Worm (Caenorhabditis elegans) whole organism, L1 larva: ENCODE results near the gene ceeh-1.

Experiments used
- ama-1 ChIP-seq: fragments of 150-350 bp; optimal IDR thresholded peaks from 2 replicates; lab custom pipeline; 2014
- dpl-1 ChIP-seq, 3 experiments: fragments of 150-350 bp in 2 of 3; sonication (generic microtip) in 1 of 3; optimal IDR thresholded peaks; 2 replicates each; lab custom pipeline; 2014 to 2017; ENCODE audit warnings: missing biosample characterization in 3 of 3, missing genetic modification characterization in 3 of 3, missing genetic modification reagents in 3 of 3
- efl-1 ChIP-seq, 4 experiments: fragments of 150-350 bp; optimal IDR thresholded peaks in 3 of 4; peaks in 1 of 4; 1 replicate in 1 of 4; 2 replicates in 3 of 4; lab custom pipeline; 2014; ENCODE audit warnings: missing biosample characterization in 2 of 4, missing genetic modification characterization in 2 of 4, missing genetic modification reagents in 2 of 4
- efl-3 ChIP-seq: fragments of 200-800 bp; sonication (Bioruptor generic); optimal IDR thresholded peaks from 2 replicates; lab custom pipeline; 2018; ENCODE audit warnings: mild to moderate bottlenecking, missing genetic modification characterization, missing compliant biosample characterization
- fkh-10 ChIP-seq: sonication (generic microtip); optimal IDR thresholded peaks from 2 replicates; lab custom pipeline; 2017; ENCODE audit warnings: missing biosample characterization, missing genetic modification reagents, missing genetic modification characterization
- hpl-2 ChIP-seq: fragments of 150-350 bp; optimal IDR thresholded peaks from 2 replicates; lab custom pipeline; 2014; ENCODE audit warnings: missing biosample characterization, missing genetic modification reagents, missing genetic modification characterization
- pqm-1 ChIP-seq: sonication (generic microtip); optimal IDR thresholded peaks from 3 replicates; lab custom pipeline; 2017; ENCODE audit warnings: missing biosample characterization, missing genetic modification characterization
- skn-1 ChIP-seq: fragments of 150-350 bp; optimal IDR thresholded peaks from 2 replicates; lab custom pipeline; 2014; ENCODE audit warnings: missing biosample characterization, missing genetic modification characterization
- sup-37 ChIP-seq: fragments of 200-800 bp; sonication (Bioruptor generic); optimal IDR thresholded peaks from 2 replicates; lab custom pipeline; 2018; ENCODE audit warnings: mild to moderate bottlenecking, missing genetic modification characterization, missing compliant biosample characterization
- unc-30 ChIP-seq: sonication (generic microtip); optimal IDR thresholded peaks from 2 replicates; lab custom pipeline; 2017; ENCODE audit warnings: missing biosample characterization, missing genetic modification characterization

The ceeh-1 gene

ce11 chrIII:783254-783753, 48.8 kb downstream of the ceeh-1 start, which contains the start of the genes dagl-2 and ppm-1.G (continued):
- TF ChIP-seq ama-1 (lab: Kevin White, UChicago) (no peak), unc-30 (no peak), skn-1 (tag; lab: Kevin White, UChicago) (peak; percentile 85), sup-37 (GFP tag; lab: Kevin White, UChicago) (no peak), dpl-1 (GFP tag; optimal IDR thresholded peaks at IDR 0.05; lab: Kevin White, UChicago) (peak; percentile 68 to 82 (median 70))

DNA sequence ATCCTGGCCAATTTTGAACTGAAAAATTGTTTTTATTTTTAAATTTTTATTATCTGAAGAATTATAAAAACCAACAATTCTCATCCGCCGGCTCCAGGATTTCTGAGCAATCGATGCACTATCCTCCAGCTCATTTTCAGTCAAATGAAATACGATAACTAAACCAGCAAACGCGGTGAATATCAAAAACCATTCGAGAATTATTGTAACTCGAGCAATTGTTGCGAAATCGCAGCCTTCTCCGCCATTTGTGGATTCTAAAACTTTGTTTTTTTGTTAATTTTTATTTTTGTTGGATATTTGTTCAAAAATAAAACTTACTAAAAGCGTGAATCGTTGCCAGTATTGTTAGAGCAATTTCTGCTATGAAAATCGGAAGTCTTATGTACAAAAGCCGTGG, 49.6 kb downstream of the ceeh-1 start:
- TF ChIP-seq hpl-2 (GFP tag; lab: Kevin White, UChicago) (no peak), efl-1 (optimal IDR thresholded peaks at IDR 0.05; lab: Kevin White, UChicago) (no peak), efl-1 (GFP tag; optimal IDR thresholded peaks at IDR 0.05 in 1 of 2; lab: Kevin White, UChicago) (peak in 1 of 2 experiments; percentile 78)

DNA sequence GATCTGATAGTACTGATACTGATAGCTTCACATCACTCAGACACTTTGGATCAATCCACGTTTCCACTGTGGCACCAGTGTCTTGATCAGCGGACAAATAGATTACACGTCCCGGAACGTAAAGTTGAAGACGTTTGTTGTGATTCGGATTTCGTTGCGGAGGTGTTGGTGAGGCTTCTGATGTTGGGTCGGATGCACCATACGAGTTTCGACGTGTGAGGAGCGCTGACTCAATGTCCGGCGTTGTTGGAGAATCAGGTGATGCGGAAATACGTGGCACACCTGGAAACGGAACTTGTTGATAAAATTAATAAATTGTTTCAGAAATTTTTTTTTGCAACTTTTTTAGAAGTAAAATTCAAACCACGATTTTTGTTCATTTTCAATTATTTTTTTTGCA, 53.3 kb downstream of the ceeh-1 start, which contains the start of gene alh-11:
Gene alh-11 (minus strand): TSS at position 101 of the 400 bp plus-strand sequence.
- TF ChIP-seq fkh-10, result no peak
- no peak for TF ChIP-seq pqm-1 (tag; lab: Kevin White, UChicago)
- TF ChIP-seq efl-3 (GFP tag; lab: Kevin White, UChicago), result no peak
- TF ChIP-seq efl-1 (optimal IDR thresholded peaks at IDR 0.05; lab: Kevin White, UChicago), result no peak
- no peak for TF ChIP-seq efl-1 (GFP tag; optimal IDR thresholded peaks at IDR 0.05 in 1 of 2; lab: Kevin White, UChicago)
